Worm (Caenorhabditis elegans): ENCODE results near the gene sre-33.

sre-33 gene

DNA sequence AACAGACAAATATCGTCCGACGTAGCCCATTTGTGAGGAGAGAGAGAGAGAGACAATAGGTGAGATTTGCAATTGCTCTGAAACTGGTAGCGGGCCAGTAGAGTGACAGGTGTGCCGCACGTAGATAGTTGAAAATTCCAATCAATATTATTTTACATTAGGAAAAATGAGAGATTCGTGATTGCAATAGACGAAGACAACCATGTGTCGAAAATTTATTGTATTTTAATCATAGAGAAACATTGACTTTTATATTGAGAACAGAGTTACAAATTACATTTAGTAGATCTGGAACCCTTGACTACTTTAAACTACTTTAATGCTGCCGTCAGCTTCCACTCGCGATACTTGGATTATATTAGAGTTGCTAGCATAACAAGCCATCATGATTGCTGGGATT is 40.7 kb upstream of the sre-33 start, which contains the start of gene Y57A10C.1:
Gene Y57A10C.1 (minus strand): TSS at position 101 of the 400 bp plus-strand sequence.
- TF ChIP-seq lsl-1 (GFP tag; optimal IDR thresholded peaks at IDR 0.05), result no peak
- no peak for TF ChIP-seq B0261.1 (tag; optimal IDR thresholded peaks at IDR 0.05)

DNA sequence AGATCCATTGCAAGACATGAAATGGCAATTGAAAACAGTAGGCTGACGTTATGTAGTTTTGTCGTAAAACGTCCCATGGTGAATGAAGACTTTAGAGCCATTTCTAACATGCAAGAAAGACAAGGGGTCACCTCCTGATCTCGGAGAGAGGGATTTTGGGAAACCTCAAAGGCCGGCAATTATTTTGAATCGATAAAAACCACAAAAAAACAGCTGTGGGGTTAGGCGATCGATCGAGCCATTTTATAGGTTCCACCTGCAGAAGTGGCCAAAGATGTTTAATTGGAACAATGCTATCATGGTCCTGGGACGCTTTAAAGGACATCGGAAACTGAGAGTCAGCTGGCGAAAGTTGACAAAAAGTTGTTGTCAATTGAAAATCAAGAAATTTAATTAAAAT is 38.3 kb upstream of the sre-33 start, which contains the start of gene Y57A10C.11:
Gene Y57A10C.11 (minus strand): TSS at position 101 of the 400 bp plus-strand sequence.
- TF ChIP-seq lin-40 (tag; optimal IDR thresholded peaks at IDR 0.05) (no peak), ceh-40 (GFP tag; IDR thresholded peaks at IDR 0.05) (no peak), Y53F4B.3 (GFP tag; IDR thresholded peaks at IDR 0.05) (no peak), lin-26 (GFP tag; IDR thresholded peaks at IDR 0.05) (no peak)

DNA sequence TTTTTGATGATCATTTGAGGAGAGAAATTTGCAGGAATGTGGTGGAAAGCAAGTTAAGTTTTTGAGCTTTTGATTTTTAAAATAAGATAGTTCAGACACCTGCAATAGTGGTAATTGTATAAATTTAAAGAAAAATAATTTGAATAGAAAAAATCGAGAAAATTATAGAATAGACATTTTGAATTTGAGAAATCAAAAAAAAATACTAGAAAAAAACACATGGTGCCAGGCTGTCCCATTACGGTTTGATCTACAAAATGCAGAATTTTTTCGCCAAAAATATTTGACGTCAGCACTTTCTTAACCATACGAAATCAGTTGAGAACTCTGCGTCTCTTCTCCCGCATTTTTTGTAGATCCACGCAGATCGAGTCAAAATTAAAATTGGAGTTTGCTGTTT is 35.6 kb upstream of the sre-33 start, which contains the start of gene sre-27:
Gene sre-27 (minus strand): TSS at position 101 of the 400 bp plus-strand sequence.
- TF ChIP-seq athp-1 (tag; optimal IDR thresholded peaks at IDR 0.05), result no peak
- TF ChIP-seq egl-18 (GFP tag; IDR thresholded peaks at IDR 0.05), result no peak
- no peak for TF ChIP-seq B0336.3 (GFP tag; IDR thresholded peaks at IDR 0.05)
- TF ChIP-seq efl-1 (GFP tag; optimal IDR thresholded peaks at IDR 0.05), result no peak
- TF ChIP-seq tbp1 (GFP tag; optimal IDR thresholded peaks at IDR 0.05), result no peak
- TF ChIP-seq madf-10 (tag; optimal IDR thresholded peaks at IDR 0.05), result no peak
- TF ChIP-seq F55B11.4 (tag; optimal IDR thresholded peaks at IDR 0.05; ENCODE audit: borderline replicate concordance, insufficient read depth), result no peak
- no peak for TF ChIP-seq aptf-2 (GFP tag; conservative IDR thresholded peaks at IDR 0.05)
- TF ChIP-seq cebp-1 (GFP tag; IDR thresholded peaks at IDR 0.05), result no peak
- TF ChIP-seq cebp-1 (tag; optimal IDR thresholded peaks at IDR 0.05), result no peak
- TF ChIP-seq hmg-1.2 (GFP tag; IDR thresholded peaks at IDR 0.05), result no peak
- no peak for TF ChIP-seq nhr-120 (GFP tag; IDR thresholded peaks at IDR 0.05)
- TF ChIP-seq rpc-1 (optimal IDR thresholded peaks at IDR 0.05), result no peak
- no peak for TF ChIP-seq rpc-1 (tag; optimal IDR thresholded peaks at IDR 0.05)
- TF ChIP-seq hsf-1 (GFP tag; IDR thresholded peaks at IDR 0.05), result no peak
- no peak for TF ChIP-seq hlh-12 (tag; optimal IDR thresholded peaks at IDR 0.05)
- no peak for TF ChIP-seq rec-8 (tag; optimal IDR thresholded peaks at IDR 0.05)
- TF ChIP-seq F49E8.2 (tag; optimal IDR thresholded peaks at IDR 0.05; ENCODE audit: insufficient read depth), result no peak
- no peak for TF ChIP-seq bed-1 (GFP tag; IDR thresholded peaks at IDR 0.05)
- TF ChIP-seq ztf-6 (GFP tag; IDR thresholded peaks at IDR 0.05), result no peak
- TF ChIP-seq ztf-26 (tag; optimal IDR thresholded peaks at IDR 0.05), result no peak
- no peak for TF ChIP-seq lin-35 (GFP tag; optimal IDR thresholded peaks at IDR 0.05)

DNA sequence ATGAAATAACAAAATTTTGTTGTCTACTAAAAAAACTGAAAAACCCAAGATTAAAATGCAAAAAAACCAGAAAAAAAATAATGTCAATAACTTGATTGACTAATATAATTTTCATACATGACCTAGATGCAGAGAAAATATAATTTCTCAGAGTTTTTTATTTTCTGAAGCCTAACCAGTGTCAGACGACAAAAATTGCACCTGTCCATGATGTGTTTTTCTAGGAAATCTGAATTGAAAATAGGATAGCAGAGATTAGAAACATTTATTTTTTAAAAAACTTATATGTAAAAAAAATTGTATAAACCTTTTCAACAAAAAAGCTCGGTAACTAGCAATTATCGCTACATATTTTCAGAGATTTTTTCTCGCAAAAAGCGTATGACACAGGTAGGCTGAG is 35.1 kb upstream of the sre-33 start:
- no peak for TF ChIP-seq K12H6.12 (tag; optimal IDR thresholded peaks at IDR 0.05)
- TF ChIP-seq C06A6.2 (GFP tag; conservative IDR thresholded peaks at IDR 0.05), result no peak
- no peak for TF ChIP-seq fkh-3 (tag; optimal IDR thresholded peaks at IDR 0.05)
- TF ChIP-seq chd-7 (tag; optimal IDR thresholded peaks at IDR 0.05), result no peak
- TF ChIP-seq ztf-22 (GFP tag; optimal IDR thresholded peaks at IDR 0.05), result no peak
- TF ChIP-seq hmg-1.2 (GFP tag; IDR thresholded peaks at IDR 0.05), result no peak
- no peak for TF ChIP-seq madf-3 (GFP tag; IDR thresholded peaks at IDR 0.05)
- no peak for TF ChIP-seq sdz-38 (tag; optimal IDR thresholded peaks at IDR 0.05)
- no peak for TF ChIP-seq snpc-4 (GFP tag; optimal IDR thresholded peaks at IDR 0.05)
- TF ChIP-seq snpc-4 (tag; optimal IDR thresholded peaks at IDR 0.05), result no peak
- TF ChIP-seq egl-44 (GFP tag; IDR thresholded peaks at IDR 0.05), result no peak
- no peak for TF ChIP-seq snpc-1.1 (tag; optimal IDR thresholded peaks at IDR 0.05; ENCODE audit: insufficient read depth)
- no peak for TF ChIP-seq ceh-79 (tag; optimal IDR thresholded peaks at IDR 0.05)
- TF ChIP-seq mel-28 (tag; optimal IDR thresholded peaks at IDR 0.05; ENCODE audit: borderline replicate concordance), result no peak
- no peak for TF ChIP-seq mxl-1 (tag; optimal IDR thresholded peaks at IDR 0.05)
- no peak for TF ChIP-seq lsy-27 (tag; optimal IDR thresholded peaks at IDR 0.05; ENCODE audit: borderline replicate concordance, insufficient read depth)
- no peak for TF ChIP-seq ama-1 (optimal IDR thresholded peaks at IDR 0.05)
- TF ChIP-seq ama-1 (GFP tag; optimal IDR thresholded peaks at IDR 0.05), result no peak
- TF ChIP-seq F23B12.7 (tag; optimal IDR thresholded peaks at IDR 0.05; ENCODE audit: insufficient read depth), result no peak

Data from whole organism, young adult.